Worm (Caenorhabditis elegans): Measurements from ENCODE around the gene dlg-1.

Gene dlg-1

DNA sequence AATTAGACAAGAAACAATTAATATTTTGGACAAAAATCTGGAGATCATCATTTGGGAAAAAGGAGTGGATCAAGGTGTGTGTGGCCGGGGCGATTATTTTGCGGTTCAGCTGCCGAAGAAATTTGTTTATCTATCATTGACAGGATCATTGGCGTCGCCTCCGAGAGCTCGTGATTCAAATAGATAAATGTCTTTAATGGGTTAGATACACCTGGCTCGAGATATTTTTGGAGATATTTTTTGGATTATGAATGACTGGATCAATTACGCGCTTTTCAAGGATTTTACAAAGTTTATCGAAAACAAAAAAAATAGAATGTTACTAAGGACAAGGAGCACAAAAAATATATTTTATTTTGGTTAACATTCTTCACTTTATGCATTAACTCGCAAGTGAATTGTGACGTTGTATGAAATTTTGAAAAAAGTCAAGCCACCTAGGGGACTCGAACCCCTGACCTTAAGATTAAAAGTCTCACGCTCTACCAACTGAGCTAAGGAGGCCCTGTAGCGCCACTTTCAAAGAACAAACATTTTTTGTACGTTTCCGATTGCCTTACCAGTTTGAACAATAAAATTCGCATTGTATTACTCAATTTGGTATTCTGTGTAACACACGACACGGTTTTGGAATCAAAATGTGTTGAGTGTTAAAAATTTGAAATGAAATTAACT lies 28.6 kb upstream of the dlg-1 start, which contains the start of gene C25F6.6:
TSS of gene C25F6.6 (minus strand) at position 51 of the 675 bp plus-strand sequence.
- TF ChIP-seq fos-1 (tag; optimal IDR thresholded peaks at IDR 0.05): no peak
- peak; percentile 11 for TF ChIP-seq pqm-1 (tag; optimal IDR thresholded peaks at IDR 0.05)
- TF ChIP-seq elt-2 (tag; optimal IDR thresholded peaks at IDR 0.05): peak; percentile 32
- peak; percentile 11 for TF ChIP-seq nhr-23 (tag; optimal IDR thresholded peaks at IDR 0.05)
- TF ChIP-seq sea-2 (GFP tag; optimal IDR thresholded peaks at IDR 0.05): no peak

DNA sequence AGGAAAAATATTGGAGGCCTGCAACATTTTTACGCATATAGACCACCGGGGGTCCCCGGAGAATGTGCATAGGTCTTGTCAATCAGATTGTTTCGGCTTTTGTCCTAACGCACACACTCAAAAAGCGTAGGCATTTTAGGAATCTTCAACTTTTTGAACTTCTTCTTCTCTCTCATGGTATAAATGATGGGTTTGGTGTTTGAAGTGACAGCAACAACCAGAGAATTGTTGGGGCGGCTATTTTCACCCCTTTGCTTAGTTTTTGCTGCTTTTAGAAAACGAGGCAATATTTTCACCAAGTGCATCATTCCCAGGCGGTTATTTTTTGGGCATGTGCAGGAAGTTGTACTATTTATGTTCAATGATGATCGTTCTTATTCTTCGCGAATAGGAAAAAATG lies 27.8 kb upstream of the dlg-1 start:
- TF ChIP-seq lin-39 (tag; optimal IDR thresholded peaks at IDR 0.05): peak; percentile 32
- no peak for TF ChIP-seq hmg-11 (tag; optimal IDR thresholded peaks at IDR 0.05)
- TF ChIP-seq elt-2 (tag; optimal IDR thresholded peaks at IDR 0.05): no peak
- TF ChIP-seq ceh-28 (tag; optimal IDR thresholded peaks at IDR 0.05): no peak
- TF ChIP-seq nhr-23 (tag; optimal IDR thresholded peaks at IDR 0.05): no peak
- TF ChIP-seq lin-15B (tag; optimal IDR thresholded peaks at IDR 0.05): no peak
- no peak for TF ChIP-seq nhr-43 (tag; optimal IDR thresholded peaks at IDR 0.05; ENCODE audit: poor library complexity, severe bottlenecking)
- no peak for TF ChIP-seq nhr-12 (tag; optimal IDR thresholded peaks at IDR 0.05)
- no peak for TF ChIP-seq nhr-11 (tag; optimal IDR thresholded peaks at IDR 0.05)
- no peak for TF ChIP-seq mml-1 (tag; optimal IDR thresholded peaks at IDR 0.05)
- peak; percentile 18 for TF ChIP-seq unc-62 (GFP tag; optimal IDR thresholded peaks at IDR 0.05)

DNA sequence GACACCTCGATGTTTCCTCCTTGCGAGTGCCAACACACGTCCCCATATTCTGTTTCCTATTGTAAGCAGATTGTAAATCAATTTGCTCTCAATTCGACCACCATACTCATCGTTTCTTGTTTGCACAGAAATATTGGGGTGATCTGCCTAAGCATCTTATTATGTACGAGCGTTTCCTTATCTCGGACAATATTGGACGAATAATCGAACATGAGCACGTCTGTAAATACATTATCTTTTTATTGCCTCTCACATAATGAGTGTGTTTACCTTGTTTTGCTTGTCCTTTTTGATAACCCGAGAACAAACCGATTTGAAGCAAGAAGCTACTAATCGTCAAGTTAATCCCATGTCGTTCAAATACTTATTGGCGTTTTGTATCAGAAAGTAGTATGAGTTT lies 24.4 kb upstream of the dlg-1 start:
- TF ChIP-seq nhr-23 (tag; optimal IDR thresholded peaks at IDR 0.05): no peak
- TF ChIP-seq egl-5 (tag; optimal IDR thresholded peaks at IDR 0.05): no peak
- no peak for TF ChIP-seq eor-1 (tag; optimal IDR thresholded peaks at IDR 0.05)
- TF ChIP-seq mdl-1 (tag; optimal IDR thresholded peaks at IDR 0.05): no peak
- no peak for TF ChIP-seq unc-62 (GFP tag; optimal IDR thresholded peaks at IDR 0.05)
- TF ChIP-seq fkh-10 (GFP tag; optimal IDR thresholded peaks at IDR 0.05): no peak
- no peak for TF ChIP-seq ama-1 (optimal IDR thresholded peaks at IDR 0.05)
- no peak for TF ChIP-seq nhr-28 (tag; optimal IDR thresholded peaks at IDR 0.05)

DNA sequence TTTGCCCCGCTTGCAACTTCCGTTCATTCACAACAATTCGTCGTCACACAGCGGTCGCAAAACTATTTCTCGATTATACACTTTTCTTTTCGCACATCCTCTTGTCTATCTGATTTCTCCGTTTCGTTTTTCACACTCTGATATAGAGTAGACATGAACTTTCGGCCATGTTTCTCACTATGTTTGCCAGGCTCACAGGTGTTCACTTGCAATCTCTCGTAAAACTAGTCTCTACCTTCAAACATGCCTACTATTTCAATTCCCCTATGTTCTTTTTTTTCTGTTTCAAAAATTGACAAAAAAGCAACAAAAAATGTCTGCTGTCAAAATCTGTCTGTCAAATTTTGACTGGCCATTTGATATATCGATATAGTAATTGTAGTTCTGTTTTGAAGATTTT lies 22.3 kb upstream of the dlg-1 start:
- TF ChIP-seq mml-1 (tag; optimal IDR thresholded peaks at IDR 0.05): no peak

DNA sequence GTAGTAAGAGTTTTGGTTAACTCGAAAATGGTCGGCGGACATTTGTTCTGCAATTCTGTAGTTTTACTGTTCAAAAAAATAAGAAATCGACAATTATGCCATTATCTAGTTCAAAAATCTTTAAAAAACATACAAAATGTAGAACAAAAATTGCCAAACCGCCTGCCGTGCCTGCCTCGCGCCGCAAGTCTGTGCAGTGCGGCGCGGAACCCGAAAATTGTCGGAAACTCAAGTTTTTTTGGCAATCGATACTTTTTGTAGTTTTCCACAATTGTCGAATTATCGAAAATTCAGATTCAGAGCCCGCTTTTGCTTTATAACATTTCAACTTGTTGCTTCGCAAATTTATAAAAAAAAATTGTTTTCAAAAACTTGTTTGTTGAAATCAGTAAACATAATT lies 21.5 kb upstream of the dlg-1 start:
- no peak for TF ChIP-seq nhr-43 (tag; optimal IDR thresholded peaks at IDR 0.05; ENCODE audit: poor library complexity, severe bottlenecking)
- TF ChIP-seq nhr-25 (tag; optimal IDR thresholded peaks at IDR 0.05): no peak
- TF ChIP-seq unc-62 (GFP tag; optimal IDR thresholded peaks at IDR 0.05): no peak
- no peak for TF ChIP-seq unc-39 (tag; optimal IDR thresholded peaks at IDR 0.05)

DNA sequence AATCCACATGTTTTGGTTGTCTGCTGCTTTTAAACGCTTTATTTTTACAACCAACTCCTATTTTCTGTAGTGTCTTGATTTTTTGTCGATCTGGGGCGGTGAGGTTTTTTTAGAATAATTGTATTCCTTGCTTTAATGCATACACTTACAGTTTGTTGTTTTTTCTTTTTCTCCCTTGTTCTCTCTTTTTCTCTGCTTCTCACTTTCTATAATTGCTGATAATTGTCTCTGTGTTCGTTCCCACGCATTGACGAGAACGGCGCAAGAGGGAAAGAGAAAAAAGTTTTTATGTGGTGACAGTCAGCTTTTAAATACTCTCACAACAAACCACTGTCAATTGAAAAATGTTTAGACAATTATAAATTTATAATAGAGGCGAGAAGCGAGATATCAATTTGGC lies 20.8 kb upstream of the dlg-1 start:
- peak; percentile 31 for TF ChIP-seq elt-2 (tag; optimal IDR thresholded peaks at IDR 0.05)
- TF ChIP-seq sea-2 (GFP tag; optimal IDR thresholded peaks at IDR 0.05): no peak

DNA sequence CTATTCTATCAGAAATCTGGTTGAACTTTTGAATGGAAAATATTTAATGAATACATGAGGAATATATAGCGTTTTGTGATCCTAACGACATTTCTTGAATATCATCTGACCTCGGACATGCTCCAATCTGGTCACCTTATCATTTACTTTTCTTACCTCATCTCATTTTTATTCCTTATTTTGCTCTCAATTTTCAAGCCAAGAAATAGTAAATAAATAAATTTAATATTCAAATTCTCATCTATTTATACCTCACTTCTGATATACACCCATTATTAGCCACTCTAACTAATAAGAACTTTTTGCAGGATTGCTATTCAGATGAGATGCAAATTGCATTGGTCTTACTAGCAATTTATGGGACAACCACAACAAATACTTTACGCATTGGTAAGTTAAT lies 18.6 kb upstream of the dlg-1 start, which contains the start of gene ddr-1:
TSS of gene ddr-1 (plus strand) at position 301 of the 400 bp plus-strand sequence.
- TF ChIP-seq daf-12 (tag; optimal IDR thresholded peaks at IDR 0.05) (no peak), ztf-4 (tag; optimal IDR thresholded peaks at IDR 0.05) (no peak)

DNA sequence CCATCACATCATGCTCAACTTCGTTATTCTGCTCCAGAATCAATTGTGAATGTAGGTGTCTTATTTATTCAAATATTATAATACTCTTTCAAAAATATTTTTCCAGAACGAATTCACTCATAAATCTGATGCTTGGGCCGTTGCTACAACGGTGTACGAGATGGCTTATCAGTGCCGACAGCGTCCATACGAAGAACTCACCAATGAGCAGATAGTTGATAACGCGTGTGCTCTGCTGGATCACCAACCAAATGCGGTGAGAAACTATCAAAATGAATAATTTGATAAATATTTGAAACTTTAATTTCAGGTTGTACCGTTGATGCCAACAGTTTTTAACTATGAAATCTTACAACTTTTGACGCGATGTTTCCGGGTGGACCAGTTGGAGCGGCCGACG lies 13.9 kb upstream of the dlg-1 start:
- TF ChIP-seq ZK546.5 (tag; optimal IDR thresholded peaks at IDR 0.05): no peak
- TF ChIP-seq elt-2 (tag; optimal IDR thresholded peaks at IDR 0.05): peak; percentile 82
- TF ChIP-seq pqm-1 (tag; optimal IDR thresholded peaks at IDR 0.05): peak; percentile 37
- TF ChIP-seq snpc-4 (tag; optimal IDR thresholded peaks at IDR 0.05): no peak
- no peak for TF ChIP-seq zag-1 (tag; optimal IDR thresholded peaks at IDR 0.05)

Data from whole organism, L3 larva.